Worm (Caenorhabditis elegans): ENCODE data around the gene F26D11.2.

ce11 chrV:7940299-7940698, 18.8 kb upstream of the F26D11.2 start, which contains the start of gene srt-53:
- TF ChIP-seq pha-4 (tag; optimal IDR thresholded peaks at IDR 0.05) (no peak), ztf-18 (tag; optimal IDR thresholded peaks at IDR 0.05) (no peak), attf-3 (GFP tag; conservative IDR thresholded peaks at IDR 0.05) (no peak), sea-2 (GFP tag; IDR thresholded peaks at IDR 0.05) (no peak), ama-1 (optimal IDR thresholded peaks at IDR 0.05) (no peak), ama-1 (GFP tag; optimal IDR thresholded peaks at IDR 0.05) (no peak), tbx-9 (tag; optimal IDR thresholded peaks at IDR 0.05; ENCODE audit: borderline replicate concordance) (no peak), ztf-28 (GFP tag; IDR thresholded peaks at IDR 0.05) (no peak), dpl-1 (GFP tag; optimal IDR thresholded peaks at IDR 0.05) (no peak), egl-18 (GFP tag; IDR thresholded peaks at IDR 0.05) (no peak), ztf-26 (tag; optimal IDR thresholded peaks at IDR 0.05) (no peak), ets-4 (GFP tag; optimal IDR thresholded peaks at IDR 0.05) (no peak), lin-35 (GFP tag; optimal IDR thresholded peaks at IDR 0.05) (no peak), unc-130 (GFP tag; optimal IDR thresholded peaks at IDR 0.05) (no peak)

All from whole organism, young adult.